Fruit fly (Drosophila melanogaster) whole organism, prepupa: ENCODE measurements around the gene CG15373.
A peak's percentile ranks its signal among the peaks of the same experiment; 100 is the strongest.

ENCODE experiments used
- CG11294 ChIP-seq: fragments of 200-800 bp; sonication (Bioruptor generic); IDR thresholded peaks from 2 replicates; pipeline ENCODE4 v1.3.6; 2022; ENCODE audit warnings: missing biosample characterization, missing genetic modification characterization
- CG15336 ChIP-seq: fragments of 200-800 bp; sonication (Bioruptor generic); IDR thresholded peaks from 2 replicates; pipeline ENCODE4 v1.3.6; 2022; ENCODE audit warnings: missing biosample characterization, missing genetic modification characterization
- CG6854 ChIP-seq: fragments of 200-800 bp; sonication (Bioruptor generic); optimal IDR thresholded peaks from 2 replicates; lab custom pipeline; 2017; ENCODE audit warnings: missing biosample characterization, mild to moderate bottlenecking, missing genetic modification characterization
- CG8632 ChIP-seq: fragments of 200-800 bp; sonication (Bioruptor generic); optimal IDR thresholded peaks from 3 replicates; lab custom pipeline; 2016; ENCODE audit warnings: missing biosample characterization, missing genetic modification characterization
- Eip78C ChIP-seq: fragments of 200-800 bp; sonication (Bioruptor generic); peaks from one replicate; lab custom pipeline; 2016; ENCODE audit warnings: missing biosample characterization, missing genetic modification characterization
- Eip93F ChIP-seq: fragments of 200-800 bp; sonication (Bioruptor generic); optimal IDR thresholded peaks from 2 replicates; lab custom pipeline; 2016; ENCODE audit warnings: missing biosample characterization, mild to moderate bottlenecking, missing genetic modification characterization
- Hr39 ChIP-seq: fragments of 200-800 bp; sonication (Bioruptor generic); optimal IDR thresholded peaks from 2 replicates; lab custom pipeline; 2016; ENCODE audit warnings: missing biosample characterization, missing genetic modification characterization
- OdsH ChIP-seq: fragments of 200-800 bp; sonication (Bioruptor generic); optimal IDR thresholded peaks from 3 replicates; lab custom pipeline; 2016; ENCODE audit warnings: missing biosample characterization, missing genetic modification characterization

DNA sequence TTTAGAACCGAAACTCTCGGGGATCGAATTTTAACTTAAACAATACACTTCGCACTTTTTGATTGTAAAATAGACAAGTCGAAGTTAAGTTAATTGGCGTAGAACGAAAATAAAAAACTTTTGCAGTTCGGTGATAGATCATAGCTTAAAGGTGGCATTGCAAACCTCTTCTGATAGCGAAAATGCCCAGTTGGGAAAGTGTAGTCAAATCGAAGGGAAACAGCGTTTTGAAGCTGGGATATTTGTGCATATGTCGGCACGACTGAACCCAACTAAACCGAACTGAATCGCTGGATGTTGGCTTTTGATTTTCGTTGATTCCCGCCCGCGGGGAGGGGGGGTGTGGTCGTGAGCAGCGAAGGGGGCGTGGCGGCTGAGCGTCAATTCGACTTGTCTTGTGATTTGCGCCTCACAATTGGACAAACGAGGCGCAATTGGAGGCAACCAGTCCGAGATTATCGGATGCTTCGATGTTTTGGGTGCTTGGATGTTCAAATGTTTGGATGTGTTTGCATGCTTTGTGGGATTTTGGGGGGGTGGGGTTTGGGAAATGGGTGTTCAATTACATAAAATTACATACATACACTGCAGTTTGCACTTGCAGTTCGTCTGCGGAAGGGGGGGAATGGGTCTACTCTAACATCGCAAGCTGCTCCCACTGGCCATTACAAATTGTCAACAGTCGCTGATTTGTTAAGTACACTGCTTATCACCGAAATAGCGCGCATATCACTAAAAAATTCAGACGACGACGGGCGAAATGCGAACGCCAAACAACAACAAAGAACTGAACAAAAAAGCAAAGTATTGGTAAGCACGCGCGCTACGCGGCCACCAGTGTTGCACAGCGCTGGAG, 41.1 kb downstream of the CG15373 start:
- TF ChIP-seq CG6854 (GFP tag; lab: Kevin White, UChicago) (no peak), Eip93F (GFP tag; lab: Kevin White, UChicago) (no peak), CG8632 (no peak), OdsH (no peak), Eip78C (GFP tag; lab: Kevin White, UChicago) (peak; percentile 49), Hr39 (GFP tag; lab: Kevin White, UChicago) (peak; percentile 18), CG11294 (GFP tag; lab: Robert Waterston, UW) (no peak), CG15336 (no peak)
